Fruit fly (Drosophila melanogaster) whole organism, pupa: ENCODE results near the gene CG15213.

Source experiments
- CG10348 ChIP-seq: fragments of 200-800 bp; sonication (Bioruptor generic); IDR thresholded peaks from 2 replicates; pipeline ENCODE4 v1.3.6; 2022; ENCODE audit warnings: missing biosample characterization, missing genetic modification characterization
- CG12605 ChIP-seq: fragments of 200-800 bp; sonication (Bioruptor generic); IDR thresholded peaks from 2 replicates; pipeline ENCODE4 v1.3.6; 2022; ENCODE audit warnings: missing biosample characterization, missing genetic modification characterization
- CG13204 ChIP-seq: fragments of 200-800 bp; sonication (Bioruptor generic); optimal IDR thresholded peaks from 2 replicates; lab custom pipeline; 2018; ENCODE audit warnings: missing biosample characterization, mild to moderate bottlenecking, missing genetic modification characterization, moderate library complexity
- CG14655 ChIP-seq: fragments of 200-800 bp; sonication (Bioruptor generic); optimal IDR thresholded peaks from 3 replicates; lab custom pipeline; 2017; ENCODE audit warnings: mild to moderate bottlenecking, missing biosample characterization, missing genetic modification reagents, missing genetic modification characterization
- CG15710 ChIP-seq: fragments of 200-800 bp; sonication (Bioruptor generic); optimal IDR thresholded peaks from 2 replicates; lab custom pipeline; 2018; ENCODE audit warnings: missing biosample characterization, mild to moderate bottlenecking, missing genetic modification characterization, moderate library complexity
- CG17806 ChIP-seq: fragments of 200-800 bp; sonication (Bioruptor generic); optimal IDR thresholded peaks from 2 replicates; lab custom pipeline; 2018; ENCODE audit warnings: missing biosample characterization, mild to moderate bottlenecking, missing genetic modification characterization, moderate library complexity
- CG32121 ChIP-seq: fragments of 200-800 bp; sonication (Bioruptor generic); IDR thresholded peaks from 2 replicates; pipeline ENCODE4 v1.3.6; 2022; ENCODE audit warnings: missing biosample characterization, missing genetic modification characterization
- CG34367 ChIP-seq: fragments of 200-800 bp; sonication (Bioruptor generic); optimal IDR thresholded peaks from 2 replicates; lab custom pipeline; 2018; ENCODE audit warnings: missing biosample characterization, mild to moderate bottlenecking, missing genetic modification characterization
- CG4496 ChIP-seq: fragments of 200-800 bp; sonication (Bioruptor generic); IDR thresholded peaks from 3 replicates; pipeline ENCODE4 v1.3.6; 2022; ENCODE audit warnings: missing biosample characterization, missing genetic modification characterization
- CG8159 ChIP-seq: fragments of 200-800 bp; sonication (Bioruptor generic); optimal IDR thresholded peaks from 3 replicates; lab custom pipeline; 2018; ENCODE audit warnings: missing biosample characterization, mild to moderate bottlenecking, missing genetic modification characterization, moderate library complexity
- CG8301 ChIP-seq: fragments of 200-800 bp; sonication (Bioruptor generic); optimal IDR thresholded peaks from 2 replicates; lab custom pipeline; 2018; ENCODE audit warnings: missing biosample characterization, mild to moderate bottlenecking, missing genetic modification characterization
- CG9948 ChIP-seq: fragments of 200-800 bp; sonication (Bioruptor generic); optimal IDR thresholded peaks from 2 replicates; lab custom pipeline; 2018; ENCODE audit warnings: missing biosample characterization, mild to moderate bottlenecking, missing genetic modification characterization, moderate library complexity
- D1 ChIP-seq: fragments of 200-800 bp; sonication (Bioruptor generic); optimal IDR thresholded peaks from 2 replicates; lab custom pipeline; 2018; ENCODE audit warnings: missing biosample characterization, mild to moderate bottlenecking, missing genetic modification characterization, moderate library complexity
- EcR ChIP-seq: fragments of 200-800 bp; sonication (Bioruptor generic); optimal IDR thresholded peaks from 3 replicates; lab custom pipeline; 2019; ENCODE audit warnings: missing biosample characterization, missing genetic modification characterization, mild to moderate bottlenecking, moderate library complexity, missing genetic modification reagents
- Ets98B ChIP-seq: fragments of 200-800 bp; sonication (Bioruptor generic); IDR thresholded peaks from 2 replicates; pipeline ENCODE4 v1.3.6; 2022; ENCODE audit warnings: missing biosample characterization, missing genetic modification characterization
- Pif1A ChIP-seq: fragments of 200-800 bp; sonication (Bioruptor generic); optimal IDR thresholded peaks from 3 replicates; lab custom pipeline; 2016; ENCODE audit warnings: missing biosample characterization, missing genetic modification characterization
- Pif1B ChIP-seq: fragments of 200-800 bp; sonication (Bioruptor generic); optimal IDR thresholded peaks from 3 replicates; lab custom pipeline; 2016; ENCODE audit warnings: missing biosample characterization, missing genetic modification characterization
- Snoo ChIP-seq: fragments of 200-800 bp; sonication (Bioruptor generic); optimal IDR thresholded peaks from 3 replicates; lab custom pipeline; 2017; ENCODE audit warnings: missing biosample characterization, mild to moderate bottlenecking, missing genetic modification characterization, inconsistent platforms
- fd96Ca ChIP-seq: fragments of 200-800 bp; sonication (Bioruptor generic); IDR thresholded peaks from 3 replicates; pipeline ENCODE4 v1.3.6; 2022; ENCODE audit warnings: missing biosample characterization, missing genetic modification characterization
- gl ChIP-seq: fragments of 200-800 bp; sonication (Bioruptor generic); optimal IDR thresholded peaks from 2 replicates; lab custom pipeline; 2018; ENCODE audit warnings: missing biosample characterization, mild to moderate bottlenecking, missing genetic modification characterization
- rn ChIP-seq: fragments of 200-800 bp; sonication (Bioruptor generic); IDR thresholded peaks from 2 replicates; pipeline ENCODE4 v1.3.6; 2022; ENCODE audit warnings: missing biosample characterization, missing genetic modification characterization

Gene CG15213

dm6 chr3L:5132966-5133365 lies at the start of gene CG15213:
CG15213 (minus strand) TSS chr3L:5133220.
- TF ChIP-seq Ets98B (GFP tag; lab: Robert Waterston, UW) (no peak), EcR (GFP tag; lab: Kevin White, UChicago) (no peak), CG13204 (GFP tag; lab: Kevin White, UChicago) (no peak), D1 (tag; lab: Kevin White, UChicago) (no peak), Snoo (tag; lab: Kevin White, UChicago) (no peak)

dm6 chr3L:5182255-5182993 lies 49.4 kb upstream of the CG15213 start:
- TF ChIP-seq EcR (GFP tag; lab: Kevin White, UChicago) (no peak), fd96Ca (GFP tag; lab: Robert Waterston, UW) (no peak), CG10348 (GFP tag; lab: Robert Waterston, UW) (no peak), Ets98B (GFP tag; lab: Robert Waterston, UW) (no peak), CG15710 (tag; lab: Kevin White, UChicago) (peak; percentile 21), CG9948 (tag; lab: Kevin White, UChicago) (peak; percentile 17), CG17806 (peak; percentile 28), CG14655 (GFP tag; lab: Kevin White, UChicago) (peak; percentile 18), gl (tag; lab: Kevin White, UChicago) (no peak), Pif1B (no peak), Pif1A (GFP tag; lab: Kevin White, UChicago) (peak; percentile 30), CG8159 (tag; lab: Kevin White, UChicago) (peak; percentile 52), CG4496 (peak; percentile 40; the same call in 1 of the 3 replicates), CG8301 (tag; lab: Kevin White, UChicago) (peak; percentile 16), Snoo (tag; lab: Kevin White, UChicago) (peak; percentile 11)
- TF ChIP-seq, all 21 proteins: peak for 9

dm6 chr3L:5180968-5181612 lies 48.1 kb upstream of the CG15213 start:
- TF ChIP-seq Pif1B: no peak
- no peak for TF ChIP-seq rn
- TF ChIP-seq CG14655 (GFP tag; lab: Kevin White, UChicago): no peak
- no peak for TF ChIP-seq CG32121 (GFP tag; lab: Robert Waterston, UW)
- TF ChIP-seq fd96Ca (GFP tag; lab: Robert Waterston, UW): no peak
- TF ChIP-seq EcR (GFP tag; lab: Kevin White, UChicago): no peak
- TF ChIP-seq, all 21 proteins: peak for 0

dm6 chr3L:5180179-5180578 lies 47.2 kb upstream of the CG15213 start:
- TF ChIP-seq Ets98B (GFP tag; lab: Robert Waterston, UW) (no peak), CG15710 (tag; lab: Kevin White, UChicago) (no peak), CG32121 (GFP tag; lab: Robert Waterston, UW) (no peak), EcR (GFP tag; lab: Kevin White, UChicago) (no peak), CG8159 (tag; lab: Kevin White, UChicago) (no peak), CG14655 (GFP tag; lab: Kevin White, UChicago) (no peak), CG13204 (GFP tag; lab: Kevin White, UChicago) (no peak), CG34367 (no peak), CG4496 (no peak), Pif1B (no peak), CG17806 (no peak)
- TF ChIP-seq, all 21 proteins: peak for 0

dm6 chr3L:5178903-5179302 lies 45.9 kb upstream of the CG15213 start:
- TF ChIP-seq EcR (GFP tag; lab: Kevin White, UChicago) (no peak), CG10348 (GFP tag; lab: Robert Waterston, UW) (no peak), CG15710 (tag; lab: Kevin White, UChicago) (no peak)

- TF ChIP-seq Snoo (tag; lab: Kevin White, UChicago) (no peak), CG4496 (no peak), rn (no peak), Pif1B (no peak), CG17806 (no peak), EcR (GFP tag; lab: Kevin White, UChicago) (peak; percentile 81)
- TF ChIP-seq, all 21 proteins: peak for 1
Measured at dm6 chr3L:5176789-5177188, 43.8 kb upstream of the CG15213 start.

- no peak for TF ChIP-seq CG15710 (tag; lab: Kevin White, UChicago)
- no peak for TF ChIP-seq CG8159 (tag; lab: Kevin White, UChicago)
- TF ChIP-seq CG32121 (GFP tag; lab: Robert Waterston, UW): no peak
- TF ChIP-seq Pif1A (GFP tag; lab: Kevin White, UChicago): no peak
- TF ChIP-seq CG12605 (GFP tag; lab: Robert Waterston, UW): no peak
- no peak for TF ChIP-seq rn
- TF ChIP-seq Pif1B: no peak
- TF ChIP-seq CG34367: no peak
- no peak for TF ChIP-seq fd96Ca (GFP tag; lab: Robert Waterston, UW)
- no peak for TF ChIP-seq Snoo (tag; lab: Kevin White, UChicago)
- TF ChIP-seq CG8301 (tag; lab: Kevin White, UChicago): no peak
- TF ChIP-seq EcR (GFP tag; lab: Kevin White, UChicago): peak; percentile 58
- TF ChIP-seq D1 (tag; lab: Kevin White, UChicago): no peak
- no peak for TF ChIP-seq gl (tag; lab: Kevin White, UChicago)
- no peak for TF ChIP-seq CG17806
- TF ChIP-seq CG4496: 0 out of 3 replicates have a peak, but pooled peaks have one; percentile 14
- TF ChIP-seq CG9948 (tag; lab: Kevin White, UChicago): no peak
- peak; percentile 20 for TF ChIP-seq CG14655 (GFP tag; lab: Kevin White, UChicago)
- TF ChIP-seq CG10348 (GFP tag; lab: Robert Waterston, UW): no peak
- TF ChIP-seq Ets98B (GFP tag; lab: Robert Waterston, UW): no peak
- peak; percentile 17 for TF ChIP-seq CG13204 (GFP tag; lab: Kevin White, UChicago)
Measured at dm6 chr3L:5176071-5176470, 43.1 kb upstream of the CG15213 start.
